Fruit fly (Drosophila melanogaster): Measurements from ENCODE around the gene Cad87A.

Cad87A gene

dm6 chr3R:11974631-11975030, 25.7 kb upstream of the Cad87A start, which contains the start of gene Tango9 (continued):
- TF ChIP-seq Hmx (GFP tag; optimal IDR thresholded peaks at IDR 0.05), result no peak
- TF ChIP-seq mld (GFP tag; IDR thresholded peaks at IDR 0.05; ENCODE audit: partially characterized antibody), result no peak
- no peak for TF ChIP-seq Vsx1 (GFP tag; optimal IDR thresholded peaks at IDR 0.05)
- TF ChIP-seq CG12391 (tag; optimal IDR thresholded peaks at IDR 0.05), result peak; percentile 26
- no peak for TF ChIP-seq ara (GFP tag; IDR thresholded peaks at IDR 0.05)
- TF ChIP-seq CG13287 (GFP tag; IDR thresholded peaks at IDR 0.05; ENCODE audit: partially characterized antibody), result no peak; the same call in 1 of the 2 replicates
- TF ChIP-seq Xrp1 (GFP tag; IDR thresholded peaks at IDR 0.05), result 0 out of 2 replicates have a peak, but pooled peaks have one; percentile 25
- TF ChIP-seq Myb (GFP tag; optimal IDR thresholded peaks at IDR 0.05), result peak; percentile 61
- peak; percentile 60 for TF ChIP-seq CG10274 (GFP tag; optimal IDR thresholded peaks at IDR 0.05)
- no peak for TF ChIP-seq CG1832 (GFP tag; optimal IDR thresholded peaks at IDR 0.05)
- TF ChIP-seq cwo (GFP tag; optimal IDR thresholded peaks at IDR 0.05), result no peak
- TF ChIP-seq nau (GFP tag; optimal IDR thresholded peaks at IDR 0.05), result no peak
- no peak for TF ChIP-seq BtbVII (GFP tag; optimal IDR thresholded peaks at IDR 0.05)
- no peak for TF ChIP-seq CG11456 (GFP tag; IDR thresholded peaks at IDR 0.05)
- TF ChIP-seq Hey (tag; optimal IDR thresholded peaks at IDR 0.05), result no peak
- peak; percentile 90 for TF ChIP-seq Dp (GFP tag; optimal IDR thresholded peaks at IDR 0.05)
- no peak for TF ChIP-seq pb (GFP tag; optimal IDR thresholded peaks at IDR 0.05)
- no peak for TF ChIP-seq CG4424 (GFP tag; optimal IDR thresholded peaks at IDR 0.05)
- TF ChIP-seq CG30431 (GFP tag; optimal IDR thresholded peaks at IDR 0.05), result no peak
- TF ChIP-seq her (GFP tag; optimal IDR thresholded peaks at IDR 0.05), result peak; percentile 22
- TF ChIP-seq abd-A (tag; optimal IDR thresholded peaks at IDR 0.05), result no peak
- TF ChIP-seq slou (GFP tag; optimal IDR thresholded peaks at IDR 0.05), result no peak
- no peak for TF ChIP-seq CG12236 (GFP tag; optimal IDR thresholded peaks at IDR 0.05)
- TF ChIP-seq Awh (GFP tag; IDR thresholded peaks at IDR 0.05), result no peak
- TF ChIP-seq CG10147 (GFP tag; optimal IDR thresholded peaks at IDR 0.05), result no peak
- no peak for TF ChIP-seq Usf (GFP tag; optimal IDR thresholded peaks at IDR 0.05)
- no peak for TF ChIP-seq CG6654 (GFP tag; optimal IDR thresholded peaks at IDR 0.05)
- no peak for TF ChIP-seq lola (GFP tag; optimal IDR thresholded peaks at IDR 0.05)
- TF ChIP-seq CG4820 (GFP tag; optimal IDR thresholded peaks at IDR 0.05), result no peak
- TF ChIP-seq Atf-2 (GFP tag; optimal IDR thresholded peaks at IDR 0.05), result no peak
- TF ChIP-seq seq (GFP tag; IDR thresholded peaks at IDR 0.05), result no peak
- no peak for TF ChIP-seq pfk (GFP tag; optimal IDR thresholded peaks at IDR 0.05)
- no peak for TF ChIP-seq CG6813 (GFP tag; optimal IDR thresholded peaks at IDR 0.05)
- no peak for TF ChIP-seq CG3407 (GFP tag; optimal IDR thresholded peaks at IDR 0.05)
- TF ChIP-seq CG1233 (GFP tag; optimal IDR thresholded peaks at IDR 0.05), result no peak
- no peak for TF ChIP-seq CG16813 (GFP tag; IDR thresholded peaks at IDR 0.05; ENCODE audit: partially characterized antibody)
- TF ChIP-seq usp (GFP tag; optimal IDR thresholded peaks at IDR 0.05), result no peak
- TF ChIP-seq CG3726 (GFP tag; IDR thresholded peaks at IDR 0.05), result no peak
- TF ChIP-seq Fer2 (tag; optimal IDR thresholded peaks at IDR 0.05), result no peak
- TF ChIP-seq CG15601 (tag; optimal IDR thresholded peaks at IDR 0.05), result no peak
- no peak for TF ChIP-seq Nf-YA (GFP tag; IDR thresholded peaks at IDR 0.05)
- no peak for TF ChIP-seq so (GFP tag; IDR thresholded peaks at IDR 0.05)
- TF ChIP-seq CG2129 (GFP tag; IDR thresholded peaks at IDR 0.05; ENCODE audit: partially characterized antibody), result no peak
- no peak for TF ChIP-seq sd (tag; optimal IDR thresholded peaks at IDR 0.05)
- TF ChIP-seq dpn (GFP tag; optimal IDR thresholded peaks at IDR 0.05), result peak in 1 of 2 experiments; percentile 2
- no peak for TF ChIP-seq ATbp (GFP tag; optimal IDR thresholded peaks at IDR 0.05)
- peak; percentile 45 for TF ChIP-seq CG4617 (GFP tag; optimal IDR thresholded peaks at IDR 0.05; ENCODE audit: borderline replicate concordance)
- no peak for TF ChIP-seq gro (GFP tag; optimal IDR thresholded peaks at IDR 0.05)
- no peak for TF ChIP-seq gcm (GFP tag; optimal IDR thresholded peaks at IDR 0.05)
- no peak for TF ChIP-seq CG32532 (GFP tag; IDR thresholded peaks at IDR 0.05)
- TF ChIP-seq CG12104 (GFP tag; optimal IDR thresholded peaks at IDR 0.05), result no peak

All from whole organism, embryonic.